Worm (Caenorhabditis elegans) whole organism, mixed stage, embryonic: ENCODE results near the gene clp-1.

Experiments
- ces-1 ChIP-seq: fragments of 150-350 bp; optimal IDR thresholded peaks from 2 replicates; lab custom pipeline; 2014; ENCODE audit warnings: missing biosample characterization, missing genetic modification reagents, missing genetic modification characterization
- unc-120 ChIP-seq: sonication (generic microtip); optimal IDR thresholded peaks from 2 replicates; lab custom pipeline; 2017; ENCODE audit warnings: missing genetic modification characterization, missing compliant biosample characterization; ENCODE audit not compliant: poor library complexity, severe bottlenecking

ce11 chrIII:8010260-8010822 is 30.6 kb downstream of the clp-1 start, which contains the start of gene cit-1.2:
- no peak for TF ChIP-seq ces-1 (GFP tag; lab: Kevin White, UChicago)
- no peak for TF ChIP-seq unc-120
